Worm (Caenorhabditis elegans) whole organism, L3 larva: Measurements from ENCODE around the gene T13C5.3.

ENCODE experiments used
- R02D3.7 ChIP-seq: fragments of 150-350 bp; optimal IDR thresholded peaks from 2 replicates; lab custom pipeline; 2014; ENCODE audit warnings: missing biosample characterization, missing genetic modification characterization
- aly-2 ChIP-seq: fragments of 150-350 bp; optimal IDR thresholded peaks from 2 replicates; lab custom pipeline; 2014; ENCODE audit warnings: missing biosample characterization, missing genetic modification characterization
- ceh-16 ChIP-seq: sonication (generic microtip); optimal IDR thresholded peaks from 2 replicates; lab custom pipeline; 2017; ENCODE audit warnings: missing biosample characterization, missing genetic modification characterization
- ceh-28 ChIP-seq: fragments of 150-350 bp; optimal IDR thresholded peaks from 2 replicates; lab custom pipeline; 2014; ENCODE audit warnings: missing biosample characterization, missing genetic modification reagents, missing genetic modification characterization
- ceh-82 ChIP-seq: fragments of 150-350 bp; optimal IDR thresholded peaks from 2 replicates; lab custom pipeline; 2014; ENCODE audit warnings: missing biosample characterization, missing genetic modification characterization
- daf-12 ChIP-seq: fragments of 150-350 bp; optimal IDR thresholded peaks from 2 replicates; lab custom pipeline; 2014; ENCODE audit warnings: missing biosample characterization, missing genetic modification reagents, missing genetic modification characterization
- egl-5 ChIP-seq: fragments of 150-350 bp; optimal IDR thresholded peaks from 2 replicates; lab custom pipeline; 2017; ENCODE audit warnings: missing biosample characterization, missing genetic modification reagents, missing genetic modification characterization, inconsistent platforms
- elt-2 ChIP-seq: sonication (generic microtip); optimal IDR thresholded peaks from 2 replicates; lab custom pipeline; 2016; ENCODE audit warnings: missing genetic modification reagents, mild to moderate bottlenecking, missing genetic modification characterization, missing compliant biosample characterization
- elt-3 ChIP-seq, 3 experiments: fragments of 150-350 bp in 1 of 3; sonication (generic microtip) in 2 of 3; optimal IDR thresholded peaks; 2 replicates in 2 of 3; 4 replicates in 1 of 3; lab custom pipeline; 2014 to 2017; ENCODE audit warnings: missing biosample characterization in 3 of 3, missing genetic modification characterization in 3 of 3
- eor-1 ChIP-seq, 2 experiments: fragments of 150-350 bp; optimal IDR thresholded peaks; 2 replicates each; lab custom pipeline; 2014 to 2018; ENCODE audit warnings: missing biosample characterization in 2 of 2, missing genetic modification characterization in 2 of 2
- fkh-10 ChIP-seq: sonication (generic microtip); optimal IDR thresholded peaks from 2 replicates; lab custom pipeline; 2017; ENCODE audit warnings: missing biosample characterization, missing genetic modification reagents, missing genetic modification characterization
- fos-1 ChIP-seq: fragments of 150-350 bp; optimal IDR thresholded peaks from 2 replicates; lab custom pipeline; 2014; ENCODE audit warnings: missing biosample characterization, missing genetic modification characterization
- jun-1 ChIP-seq: fragments of 150-350 bp; optimal IDR thresholded peaks from 2 replicates; lab custom pipeline; 2014; ENCODE audit warnings: missing biosample characterization, missing genetic modification reagents, missing genetic modification characterization
- lin-15B ChIP-seq: fragments of 150-350 bp; optimal IDR thresholded peaks from 2 replicates; lab custom pipeline; 2014; ENCODE audit warnings: missing biosample characterization, missing genetic modification characterization
- lin-39 ChIP-seq: fragments of 150-350 bp; optimal IDR thresholded peaks from 2 replicates; lab custom pipeline; 2018; ENCODE audit warnings: missing biosample characterization, missing genetic modification reagents, missing genetic modification characterization
- mdl-1 ChIP-seq: fragments of 150-350 bp; optimal IDR thresholded peaks from 2 replicates; lab custom pipeline; 2014; ENCODE audit warnings: missing biosample characterization, missing genetic modification characterization
- nfya-1 ChIP-seq: sonication (generic microtip); optimal IDR thresholded peaks from 2 replicates; lab custom pipeline; 2017; ENCODE audit warnings: missing genetic modification characterization, mild to moderate bottlenecking, missing compliant biosample characterization, antibody characterized with exemption, moderate library complexity; ENCODE audit not compliant: insufficient read depth
- nhr-12 ChIP-seq: fragments of 150-350 bp; optimal IDR thresholded peaks from 2 replicates; lab custom pipeline; 2014; ENCODE audit warnings: missing biosample characterization, missing genetic modification characterization
- nhr-23 ChIP-seq: fragments of 150-350 bp; optimal IDR thresholded peaks from 2 replicates; lab custom pipeline; 2014; ENCODE audit warnings: missing biosample characterization, missing genetic modification reagents, missing genetic modification characterization
- nhr-237 ChIP-seq: fragments of 150-350 bp; optimal IDR thresholded peaks from 2 replicates; lab custom pipeline; 2014; ENCODE audit warnings: missing biosample characterization, missing genetic modification characterization
- nhr-25 ChIP-seq: sonication (generic microtip); optimal IDR thresholded peaks from 2 replicates; lab custom pipeline; 2017; ENCODE audit warnings: missing biosample characterization, missing genetic modification characterization
- nhr-28 ChIP-seq: fragments of 150-350 bp; optimal IDR thresholded peaks from 2 replicates; lab custom pipeline; 2014; ENCODE audit warnings: missing biosample characterization, missing genetic modification characterization
- nhr-43 ChIP-seq: sonication (generic microtip); optimal IDR thresholded peaks from 2 replicates; lab custom pipeline; 2016; ENCODE audit warnings: mild to moderate bottlenecking, missing genetic modification characterization, missing compliant biosample characterization; ENCODE audit not compliant: poor library complexity, severe bottlenecking
- nhr-67 ChIP-seq: fragments of 150-350 bp; optimal IDR thresholded peaks from 2 replicates; lab custom pipeline; 2014; ENCODE audit warnings: missing biosample characterization, missing genetic modification characterization
- nhr-77 ChIP-seq: fragments of 150-350 bp; optimal IDR thresholded peaks from 2 replicates; lab custom pipeline; 2014; ENCODE audit warnings: missing biosample characterization, missing genetic modification characterization
- pqm-1 ChIP-seq: fragments of 150-350 bp; optimal IDR thresholded peaks from 2 replicates; lab custom pipeline; 2017; ENCODE audit warnings: missing biosample characterization, missing genetic modification characterization, inconsistent platforms
- sea-2 ChIP-seq: fragments of 150-350 bp; sonication (generic microtip); optimal IDR thresholded peaks from 4 replicates; lab custom pipeline; 2014; ENCODE audit warnings: missing biosample characterization, missing genetic modification reagents, missing genetic modification characterization
- skn-1 ChIP-seq: fragments of 150-350 bp; optimal IDR thresholded peaks from 2 replicates; lab custom pipeline; 2014; ENCODE audit warnings: missing biosample characterization, missing genetic modification characterization
- snpc-4 ChIP-seq: fragments of 150-350 bp; optimal IDR thresholded peaks from 2 replicates; lab custom pipeline; 2014; ENCODE audit warnings: missing biosample characterization, missing genetic modification characterization
- unc-39 ChIP-seq: sonication (generic microtip); optimal IDR thresholded peaks from 4 replicates; lab custom pipeline; 2017; ENCODE audit warnings: missing biosample characterization, missing genetic modification characterization
- unc-62 ChIP-seq: fragments of 150-350 bp; sonication (generic microtip); optimal IDR thresholded peaks from 4 replicates; lab custom pipeline; 2014; ENCODE audit warnings: missing biosample characterization, missing genetic modification reagents, missing genetic modification characterization

T13C5.3 gene

ce11 chrX:6178989-6179388 is 673 bp downstream of the T13C5.3 start:
- TF ChIP-seq nhr-43 (tag; lab: Kevin White, UChicago) (peak; percentile 38), nhr-237 (tag; lab: Kevin White, UChicago) (no peak), nhr-23 (peak; percentile 80)

ce11 chrX:6180293-6180692 is 2.0 kb downstream of the T13C5.3 start, which contains the start of gene T13C5.7:
Gene T13C5.7 (plus strand): TSS chrX:6180593.
- TF ChIP-seq elt-2 (tag; lab: Kevin White, UChicago): no peak
- peak; percentile 11 for TF ChIP-seq nhr-23
- TF ChIP-seq nhr-67 (tag; lab: Kevin White, UChicago): no peak
- no peak for TF ChIP-seq ceh-28
- TF ChIP-seq sea-2: no peak

ce11 chrX:6184709-6185108 is 6.4 kb downstream of the T13C5.3 start, which contains the start of gene T13C5.2:
Gene T13C5.2 (plus strand): TSS chrX:6185009.
- TF ChIP-seq fos-1 (tag; lab: Kevin White, UChicago) (no peak), eor-1 (tag; optimal IDR thresholded peaks at IDR 0.05; lab: Kevin White, UChicago) (no peak), daf-12 (no peak), nfya-1 (no peak), aly-2 (tag; lab: Kevin White, UChicago) (no peak), ceh-16 (tag; lab: Kevin White, UChicago) (no peak), nhr-25 (tag; lab: Kevin White, UChicago) (no peak), pqm-1 (tag; lab: Kevin White, UChicago) (no peak), nhr-12 (tag; lab: Kevin White, UChicago) (no peak)
- TF ChIP-seq, all 47 proteins: peak for 0

ce11 chrX:6187848-6188247 is 9.5 kb downstream of the T13C5.3 start, which contains the start of gene T13C5.10:
Gene T13C5.10 (plus strand): TSS chrX:6188148.
- TF ChIP-seq jun-1 (tag; lab: Kevin White, UChicago) (no peak), lin-39 (no peak), lin-15B (tag; lab: Kevin White, UChicago) (no peak), pqm-1 (tag; lab: Kevin White, UChicago) (no peak), sea-2 (no peak), ceh-28 (no peak), mdl-1 (tag; lab: Kevin White, UChicago) (no peak), nhr-28 (tag; lab: Kevin White, UChicago) (no peak), nhr-77 (tag; lab: Kevin White, UChicago) (no peak), egl-5 (tag; lab: Kevin White, UChicago) (no peak), ceh-16 (tag; lab: Kevin White, UChicago) (no peak), fkh-10 (GFP tag; lab: Kevin White, UChicago) (no peak), R02D3.7 (tag; lab: Kevin White, UChicago) (no peak), snpc-4 (tag; lab: Kevin White, UChicago) (no peak)
- TF ChIP-seq, all 47 proteins: peak for 0

- TF ChIP-seq ceh-82 (no peak), elt-3 (tag; optimal IDR thresholded peaks at IDR 0.05; lab: Kevin White, UChicago) (no peak), unc-39 (no peak), nfya-1 (no peak), nhr-28 (tag; lab: Kevin White, UChicago) (no peak), aly-2 (tag; lab: Kevin White, UChicago) (no peak), nhr-77 (tag; lab: Kevin White, UChicago) (no peak), mdl-1 (tag; lab: Kevin White, UChicago) (no peak), lin-15B (tag; lab: Kevin White, UChicago) (no peak), elt-2 (tag; lab: Kevin White, UChicago) (no peak), fos-1 (tag; lab: Kevin White, UChicago) (no peak), lin-39 (no peak), skn-1 (tag; lab: Kevin White, UChicago) (no peak), egl-5 (tag; lab: Kevin White, UChicago) (no peak), nhr-12 (tag; lab: Kevin White, UChicago) (no peak), unc-62 (GFP tag; lab: Kevin White, UChicago) (no peak), fkh-10 (GFP tag; lab: Kevin White, UChicago) (no peak)
Measured at ce11 chrX:6189955-6190354, 11.6 kb downstream of the T13C5.3 start, which contains the start of gene T13C5.9. Gene T13C5.9 (plus strand): TSS chrX:6190255.
